Fruit fly (Drosophila melanogaster) whole organism, embryonic: ENCODE results near the gene CtBP.

Experiments used
- ATbp ChIP-seq: fragments of 200-800 bp; sonication (Bioruptor generic); optimal IDR thresholded peaks from 2 replicates; lab custom pipeline; 2017; ENCODE audit warnings: missing biosample characterization, mild to moderate bottlenecking, missing genetic modification characterization, missing genetic modification reagents
- Bteb2 ChIP-seq: fragments of 200-800 bp; sonication (Bioruptor generic); optimal IDR thresholded peaks from 2 replicates; lab custom pipeline; 2016; ENCODE audit warnings: missing biosample characterization, missing genetic modification characterization
- CG10321 ChIP-seq: fragments of 200-800 bp; sonication (Bioruptor generic); IDR thresholded peaks from 2 replicates; pipeline ENCODE4 v1.3.6; 2022; ENCODE audit warnings: missing biosample characterization, missing genetic modification characterization
- CG10462 ChIP-seq: fragments of 200-800 bp; sonication (Bioruptor generic); optimal IDR thresholded peaks from 2 replicates; lab custom pipeline; 2016; ENCODE audit warnings: missing biosample characterization, missing genetic modification characterization
- CG10565 ChIP-seq: fragments of 200-800 bp; sonication (Bioruptor generic); optimal IDR thresholded peaks from 3 replicates; lab custom pipeline; 2016; ENCODE audit warnings: missing biosample characterization, mild to moderate bottlenecking, missing genetic modification characterization
- CG11093 ChIP-seq: fragments of 200-800 bp; sonication (Bioruptor generic); IDR thresholded peaks from 3 replicates; pipeline ENCODE4 v1.3.6; 2022; ENCODE audit warnings: missing biosample characterization, missing genetic modification characterization
- CG11504 ChIP-seq: fragments of 200-800 bp; sonication (Bioruptor generic); optimal IDR thresholded peaks from 3 replicates; lab custom pipeline; 2019; ENCODE audit warnings: missing biosample characterization, mild to moderate bottlenecking, missing genetic modification characterization, moderate library complexity
- CG14710 ChIP-seq: fragments of 200-800 bp; sonication (Bioruptor generic); optimal IDR thresholded peaks from 3 replicates; lab custom pipeline; 2019; ENCODE audit warnings: missing biosample characterization, mild to moderate bottlenecking, missing genetic modification characterization, moderate library complexity
- CG15601 ChIP-seq: fragments of 200-800 bp; sonication (Bioruptor generic); optimal IDR thresholded peaks from 3 replicates; lab custom pipeline; 2019; ENCODE audit warnings: missing biosample characterization, mild to moderate bottlenecking, missing genetic modification characterization, moderate library complexity
- CG15696 ChIP-seq: fragments of 200-800 bp; sonication (Bioruptor generic); optimal IDR thresholded peaks from 2 replicates; lab custom pipeline; 2019; ENCODE audit warnings: missing biosample characterization, mild to moderate bottlenecking, missing genetic modification characterization, moderate library complexity
- CG2202 ChIP-seq: fragments of 200-800 bp; sonication (Bioruptor generic); optimal IDR thresholded peaks from 2 replicates; lab custom pipeline; 2018; ENCODE audit warnings: missing biosample characterization, mild to moderate bottlenecking, missing genetic modification characterization
- CG2678 ChIP-seq: fragments of 200-800 bp; sonication (Bioruptor generic); optimal IDR thresholded peaks from 3 replicates; lab custom pipeline; 2019; ENCODE audit warnings: missing biosample characterization, mild to moderate bottlenecking, missing genetic modification characterization, moderate library complexity
- CG32532 ChIP-seq: fragments of 200-800 bp; sonication (Bioruptor generic); IDR thresholded peaks from 2 replicates; pipeline ENCODE4 v1.3.6; 2022; ENCODE audit warnings: missing biosample characterization, missing genetic modification characterization
- CG4424 ChIP-seq: fragments of 200-800 bp; sonication (Bioruptor generic); optimal IDR thresholded peaks from 3 replicates; lab custom pipeline; 2016; ENCODE audit warnings: missing biosample characterization, missing genetic modification characterization
- CG6254 ChIP-seq: fragments of 200-800 bp; sonication (Bioruptor generic); optimal IDR thresholded peaks from 3 replicates; lab custom pipeline; 2017; ENCODE audit warnings: mild to moderate bottlenecking, missing biosample characterization, missing genetic modification reagents, missing genetic modification characterization
- CG7271 ChIP-seq: fragments of 200-800 bp; sonication (Bioruptor generic); optimal IDR thresholded peaks from 2 replicates; lab custom pipeline; 2018; ENCODE audit warnings: missing biosample characterization, mild to moderate bottlenecking, missing genetic modification characterization, moderate library complexity
- CG7745 ChIP-seq: fragments of 200-800 bp; sonication (Bioruptor generic); optimal IDR thresholded peaks from 2 replicates; lab custom pipeline; 2018; ENCODE audit warnings: missing biosample characterization, mild to moderate bottlenecking, missing genetic modification characterization, moderate library complexity
- CG8924 ChIP-seq: fragments of 200-800 bp; optimal IDR thresholded peaks from 3 replicates; lab custom pipeline; 2019; ENCODE audit warnings: missing biosample characterization, mild to moderate bottlenecking, missing genetic modification characterization, moderate library complexity
- CG9797 ChIP-seq: fragments of 200-800 bp; sonication (Bioruptor generic); optimal IDR thresholded peaks from 3 replicates; lab custom pipeline; 2018; ENCODE audit warnings: missing biosample characterization, mild to moderate bottlenecking, missing genetic modification characterization
- CkIIα-i1 ChIP-seq: fragments of 200-800 bp; sonication (Bioruptor generic); IDR thresholded peaks from 2 replicates; pipeline ENCODE4 v1.3.6; 2022; ENCODE audit warnings: missing biosample characterization, missing genetic modification characterization
- Doc2 ChIP-seq: fragments of 200-800 bp; sonication (Bioruptor generic); IDR thresholded peaks from 2 replicates; pipeline ENCODE4 v1.3.6; 2022; ENCODE audit warnings: missing biosample characterization, missing genetic modification characterization
- Eip74EF ChIP-seq, 2 experiments: fragments of 200-800 bp in 1 of 2; fragments of >200 bp in 1 of 2; sonication (Bioruptor generic) in 1 of 2; optimal IDR thresholded peaks; 2 replicates each; lab custom pipeline; 2017 to 2019; ENCODE audit warnings: missing biosample characterization in 2 of 2, missing genetic modification characterization in 2 of 2, mild to moderate bottlenecking in 1 of 2, moderate library complexity in 1 of 2
- Gug ChIP-seq: fragments of 200-800 bp; sonication (Bioruptor generic); IDR thresholded peaks from 4 replicates; pipeline ENCODE4 v1.3.6; 2022; ENCODE audit warnings: missing biosample characterization, missing genetic modification characterization
- HLH54F ChIP-seq: fragments of 200-800 bp; sonication (Bioruptor generic); optimal IDR thresholded peaks from 3 replicates; lab custom pipeline; 2016; ENCODE audit warnings: missing biosample characterization, missing genetic modification characterization
- Hmx ChIP-seq: fragments of 200-800 bp; sonication (Bioruptor generic); optimal IDR thresholded peaks from 2 replicates; lab custom pipeline; 2016; ENCODE audit warnings: missing biosample characterization, missing genetic modification characterization
- Kr ChIP-seq: fragments of 200-800 bp; sonication (Bioruptor generic); optimal IDR thresholded peaks from 2 replicates; lab custom pipeline; 2017; ENCODE audit warnings: missing biosample characterization, mild to moderate bottlenecking, missing genetic modification characterization
- Mad ChIP-seq: fragments of 200-800 bp; sonication (Bioruptor generic); optimal IDR thresholded peaks from 2 replicates; lab custom pipeline; 2016; ENCODE audit warnings: missing biosample characterization, missing genetic modification characterization
- NC2α ChIP-seq: fragments of 200-800 bp; sonication (Bioruptor generic); optimal IDR thresholded peaks from 2 replicates; lab custom pipeline; 2016; ENCODE audit warnings: missing biosample characterization, missing genetic modification characterization
- Nf-YB ChIP-seq: fragments of 200-800 bp; sonication (Bioruptor generic); optimal IDR thresholded peaks from 3 replicates; lab custom pipeline; 2019; ENCODE audit warnings: missing biosample characterization, mild to moderate bottlenecking, missing genetic modification characterization, moderate library complexity
- Nf-YC ChIP-seq: fragments of 200-800 bp; optimal IDR thresholded peaks from 3 replicates; lab custom pipeline; 2019; ENCODE audit warnings: missing biosample characterization, mild to moderate bottlenecking, missing genetic modification characterization, moderate library complexity
- Taf1 ChIP-seq: fragments of 200-800 bp; sonication (Bioruptor generic); IDR thresholded peaks from 2 replicates; pipeline ENCODE4 v1.3.6; 2022; ENCODE audit warnings: missing biosample characterization, missing genetic modification characterization
- YL-1 ChIP-seq: fragments of 200-800 bp; sonication (Bioruptor generic); optimal IDR thresholded peaks from 3 replicates; lab custom pipeline; 2017; ENCODE audit warnings: missing biosample characterization, mild to moderate bottlenecking, missing genetic modification characterization
- ab ChIP-seq: fragments of 200-800 bp; sonication (Bioruptor generic); optimal IDR thresholded peaks from 2 replicates; lab custom pipeline; 2016; ENCODE audit warnings: missing biosample characterization, missing genetic modification characterization
- bigmax ChIP-seq: fragments of 200-800 bp; sonication (Bioruptor generic); optimal IDR thresholded peaks from 2 replicates; lab custom pipeline; 2018; ENCODE audit warnings: missing biosample characterization, mild to moderate bottlenecking, missing genetic modification characterization
- dmrt99B ChIP-seq: fragments of 200-800 bp; sonication (Bioruptor generic); optimal IDR thresholded peaks from 2 replicates; lab custom pipeline; 2018; ENCODE audit warnings: missing biosample characterization, mild to moderate bottlenecking, missing genetic modification characterization, moderate library complexity
- ems ChIP-seq: fragments of 200-800 bp; sonication (Bioruptor generic); optimal IDR thresholded peaks from 3 replicates; lab custom pipeline; 2016; ENCODE audit warnings: missing biosample characterization, missing genetic modification characterization
- fd3F ChIP-seq: fragments of 200-800 bp; sonication (Bioruptor generic); optimal IDR thresholded peaks from 2 replicates; lab custom pipeline; 2018; ENCODE audit warnings: missing biosample characterization, mild to moderate bottlenecking, missing genetic modification characterization, moderate library complexity
- ftz-f1 ChIP-seq: fragments of 200-800 bp; sonication (Bioruptor generic); optimal IDR thresholded peaks from 2 replicates; lab custom pipeline; 2016; ENCODE audit warnings: missing biosample characterization, missing genetic modification characterization
- gem ChIP-seq: fragments of 200-800 bp; sonication (Bioruptor generic); optimal IDR thresholded peaks from 2 replicates; lab custom pipeline; 2019; ENCODE audit warnings: missing biosample characterization, mild to moderate bottlenecking, missing genetic modification characterization, moderate library complexity
- lola ChIP-seq, 3 experiments: fragments of >200 bp in 2 of 3; fragments of 200-800 bp in 1 of 3; sonication (Bioruptor generic) in 1 of 3; optimal IDR thresholded peaks; 2 replicates each; lab custom pipeline; 2017 to 2019; ENCODE audit warnings: missing biosample characterization in 3 of 3, missing genetic modification characterization in 3 of 3, mild to moderate bottlenecking in 1 of 3, moderate library complexity in 1 of 3
- oc ChIP-seq: fragments of 200-800 bp; sonication (Bioruptor generic); optimal IDR thresholded peaks from 2 replicates; lab custom pipeline; 2018; ENCODE audit warnings: missing biosample characterization, mild to moderate bottlenecking, missing genetic modification characterization, moderate library complexity
- org-1 ChIP-seq: fragments of 200-800 bp; sonication (Bioruptor generic); optimal IDR thresholded peaks from 2 replicates; lab custom pipeline; 2017; ENCODE audit warnings: missing biosample characterization, missing genetic modification characterization
- pita ChIP-seq: fragments of 200-800 bp; sonication (Bioruptor generic); optimal IDR thresholded peaks from 2 replicates; lab custom pipeline; 2017; ENCODE audit warnings: missing biosample characterization, mild to moderate bottlenecking, missing genetic modification characterization
- pzg ChIP-seq: fragments of 200-800 bp; sonication (Bioruptor generic); optimal IDR thresholded peaks from 3 replicates; lab custom pipeline; 2018; ENCODE audit warnings: missing biosample characterization, mild to moderate bottlenecking, missing genetic modification characterization, moderate library complexity
- sima ChIP-seq: fragments of 200-800 bp; sonication (Bioruptor generic); optimal IDR thresholded peaks from 2 replicates; lab custom pipeline; 2016; ENCODE audit warnings: missing biosample characterization, missing genetic modification characterization
- trem ChIP-seq: fragments of 200-800 bp; optimal IDR thresholded peaks from 3 replicates; lab custom pipeline; 2019; ENCODE audit warnings: missing biosample characterization, mild to moderate bottlenecking, missing genetic modification characterization, moderate library complexity
- unpg ChIP-seq: fragments of 200-800 bp; sonication (Bioruptor generic); optimal IDR thresholded peaks from 3 replicates; lab custom pipeline; 2018; ENCODE audit warnings: missing biosample characterization, mild to moderate bottlenecking, missing genetic modification characterization, moderate library complexity
- wdn ChIP-seq: fragments of 200-800 bp; sonication (Bioruptor generic); IDR thresholded peaks from 2 replicates; pipeline ENCODE4 v1.3.6; 2022; ENCODE audit warnings: missing biosample characterization, missing genetic modification characterization

The CtBP gene

DNA sequence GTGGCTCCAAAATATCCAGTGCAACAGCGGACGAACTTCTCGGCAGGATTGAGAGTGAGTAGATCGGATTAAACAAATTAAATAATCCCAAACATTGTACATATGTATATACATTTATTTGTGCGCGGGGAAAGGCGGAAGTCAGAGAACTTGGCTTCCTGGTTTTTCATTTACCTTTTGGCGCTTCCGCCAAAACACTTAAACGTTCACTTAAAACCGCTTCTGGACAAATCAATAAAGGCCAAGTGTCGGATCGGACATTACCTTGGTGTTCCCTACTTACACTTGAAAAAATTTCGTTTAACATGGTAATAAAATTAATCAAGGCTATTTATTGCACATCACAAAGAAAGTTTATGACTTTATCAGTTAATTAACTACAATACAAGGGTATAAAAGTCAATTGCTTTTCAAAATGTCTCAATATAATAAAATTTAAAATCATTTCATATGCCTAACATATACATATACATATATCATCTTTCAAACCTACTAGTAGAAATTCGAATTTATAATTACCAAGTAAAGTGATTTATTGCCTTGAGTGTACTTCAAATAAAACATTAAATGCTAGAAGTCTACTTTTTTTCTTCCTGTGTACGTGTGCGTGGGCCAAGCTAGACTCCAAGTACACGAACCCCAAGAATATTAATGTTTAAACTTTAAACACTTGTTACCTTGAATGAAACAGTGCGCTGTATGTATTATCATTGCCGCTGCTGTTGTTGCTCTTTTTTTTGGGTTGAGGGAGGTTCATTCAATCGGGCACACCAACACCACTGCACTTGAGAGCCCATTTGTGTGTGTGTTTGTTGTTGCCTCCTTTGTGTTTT, 29.9 kb upstream of the CtBP start (continued):
- TF ChIP-seq Eip74EF (GFP tag; optimal IDR thresholded peaks at IDR 0.05; lab: Kevin White, UChicago) (peak in 1 of 2 experiments; percentile 71), CG14710 (peak; percentile 59), ATbp (peak; percentile 54), fd3F (GFP tag; lab: Kevin White, UChicago) (peak; percentile 55), Nf-YC (peak; percentile 52), CG10462 (peak; percentile 19), dmrt99B (peak; percentile 78), CG2202 (tag; lab: Kevin White, UChicago) (no peak), oc (tag; lab: Kevin White, UChicago) (no peak), bigmax (no peak), Taf1 (GFP tag; lab: Robert Waterston, UW) (no peak), pita (GFP tag; lab: Kevin White, UChicago) (no peak), wdn (GFP tag; lab: Robert Waterston, UW) (no peak; the same call in 1 of the 2 replicates), CG15696 (tag; lab: Kevin White, UChicago) (peak; percentile 60), CG10565 (GFP tag; lab: Kevin White, UChicago) (no peak), Gug (peak; percentile 19; the same call in 1 of the 4 replicates), HLH54F (peak; percentile 4), org-1 (GFP tag; lab: Kevin White, UChicago) (peak; percentile 37), YL-1 (no peak), CG15601 (tag; lab: Kevin White, UChicago) (no peak), CG4424 (GFP tag; lab: Kevin White, UChicago) (peak; percentile 56), CG10321 (GFP tag; lab: Robert Waterston, UW) (no peak; the same call in 1 of the 2 replicates), CG11093 (GFP tag; lab: Robert Waterston, UW) (0 out of 3 replicates have a peak, but pooled peaks have one; percentile 54), Nf-YB (GFP tag; lab: Kevin White, UChicago) (peak; percentile 47), CG8924 (tag; lab: Kevin White, UChicago) (peak; percentile 59), Kr (GFP tag; lab: Kevin White, UChicago) (no peak), Doc2 (no peak), CG7271 (tag; lab: Kevin White, UChicago) (peak; percentile 11), NC2α (no peak), CG6254 (peak; percentile 47), ems (GFP tag; lab: Kevin White, UChicago) (peak; percentile 41), ftz-f1 (GFP tag; lab: Kevin White, UChicago) (no peak), ab (GFP tag; lab: Kevin White, UChicago) (no peak), gem (tag; lab: Kevin White, UChicago) (peak; percentile 86), CG11504 (peak; percentile 85), CkIIα-i1 (GFP tag; lab: Robert Waterston, UW) (no peak), lola (GFP tag; optimal IDR thresholded peaks at IDR 0.05; lab: Kevin White, UChicago) (peak in 2 of 3 experiments; percentile 65 to 68), Bteb2 (GFP tag; lab: Kevin White, UChicago) (peak; percentile 29), Mad (GFP tag; lab: Kevin White, UChicago) (peak; percentile 19), CG2678 (tag; lab: Kevin White, UChicago) (peak; percentile 85), pzg (GFP tag; lab: Kevin White, UChicago) (no peak), trem (peak; percentile 34), Hmx (GFP tag; lab: Kevin White, UChicago) (no peak), CG7745 (tag; lab: Kevin White, UChicago) (no peak), unpg (peak; percentile 66), CG32532 (GFP tag; lab: Robert Waterston, UW) (peak; percentile 67; the same call in 1 of the 2 replicates), CG9797 (GFP tag; lab: Kevin White, UChicago) (no peak), sima (no peak)
